Worm (Caenorhabditis elegans): ENCODE data around the gene abhd-3.1.

DNA sequence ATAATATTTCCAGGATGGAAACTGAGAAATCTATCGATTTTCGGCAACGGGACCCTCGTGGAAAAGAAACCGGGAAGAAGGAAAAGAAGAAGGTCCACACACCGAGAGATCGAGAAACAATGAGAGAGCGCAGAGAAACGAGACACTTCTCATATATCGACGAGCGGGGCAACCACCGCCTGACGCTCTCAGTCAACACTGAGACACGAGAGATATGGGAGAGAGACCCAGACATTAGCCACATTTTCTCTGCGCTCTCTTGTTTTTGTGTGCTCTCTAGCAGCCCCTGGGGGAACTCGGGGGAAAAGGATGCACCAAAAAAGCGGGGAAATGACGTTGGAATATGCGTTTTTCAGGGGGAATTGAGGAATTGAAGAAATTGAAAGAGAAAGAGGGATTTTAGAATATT lies 50.4 kb downstream of the abhd-3.1 start:
- TF ChIP-seq snpc-1.3 (tag; optimal IDR thresholded peaks at IDR 0.05; ENCODE audit: insufficient read depth), result no peak
- no peak for TF ChIP-seq C17E4.6 (GFP tag; IDR thresholded peaks at IDR 0.05)
- TF ChIP-seq snpc-1.1 (tag; optimal IDR thresholded peaks at IDR 0.05; ENCODE audit: insufficient read depth), result no peak
- no peak for TF ChIP-seq lin-26 (GFP tag; IDR thresholded peaks at IDR 0.05)
- no peak for TF ChIP-seq F33H1.4 (GFP tag; IDR thresholded peaks at IDR 0.05)
- TF ChIP-seq ets-4 (GFP tag; optimal IDR thresholded peaks at IDR 0.05), result no peak
- TF ChIP-seq hrde-1 (tag; optimal IDR thresholded peaks at IDR 0.05; ENCODE audit: borderline replicate concordance), result no peak
- TF ChIP-seq ekl-4 (GFP tag; IDR thresholded peaks at IDR 0.05), result no peak

Data from whole organism, young adult.